Fruit fly (Drosophila melanogaster): ENCODE data around the gene CG12795.
A peak's percentile ranks its signal among the peaks of the same experiment; 100 is the strongest.

CG12795 gene

DNA sequence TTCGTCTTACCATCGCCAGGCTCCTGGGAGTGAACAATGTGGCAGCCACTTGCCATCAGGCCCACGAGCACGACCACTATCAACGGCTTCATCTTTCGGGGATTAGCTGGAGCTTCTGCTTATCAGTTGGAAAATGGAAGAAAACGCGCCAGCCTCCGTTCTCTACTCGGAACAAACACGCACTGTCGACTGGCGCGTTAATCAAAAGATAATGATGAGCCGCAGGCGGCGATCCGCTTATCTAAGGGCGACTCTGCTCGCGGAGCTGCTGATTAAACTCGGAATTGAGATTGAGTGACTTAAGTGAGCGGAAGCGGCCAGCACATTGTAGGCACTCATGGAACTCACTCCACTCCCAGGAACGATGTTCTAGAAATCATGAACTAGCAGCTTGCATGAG lies 9.5 kb downstream of the CG12795 start, which contains the start of gene CG3246:
Gene CG3246 (minus strand): TSS at position 193 of the 400 bp plus-strand sequence.
- TF ChIP-seq ovo (GFP tag; optimal IDR thresholded peaks at IDR 0.05) (no peak), Mnt (GFP tag; optimal IDR thresholded peaks at IDR 0.05) (peak; percentile 0)

DNA sequence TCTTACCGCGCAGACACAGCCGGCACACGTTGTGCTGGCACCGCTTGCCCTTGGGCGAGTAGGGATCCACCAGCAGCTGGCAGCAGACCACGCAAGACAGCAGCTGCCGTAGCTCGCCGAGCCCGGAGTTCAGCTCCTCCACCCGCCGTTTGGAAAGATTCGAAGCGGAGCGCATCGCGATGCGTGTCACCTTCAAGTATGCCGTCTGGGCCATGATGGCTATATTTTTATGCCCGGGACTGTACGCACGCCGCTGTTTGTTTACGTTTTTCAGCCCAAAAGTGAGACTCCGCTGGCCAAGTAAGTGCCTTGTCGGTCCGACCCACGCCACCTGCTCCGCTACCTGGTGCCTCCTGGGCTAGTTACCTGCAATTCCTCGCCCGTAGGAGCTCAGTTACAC lies 13.2 kb downstream of the CG12795 start:
- TF ChIP-seq bab1 (GFP tag; optimal IDR thresholded peaks at IDR 0.05) (no peak), Clk (GFP tag; optimal IDR thresholded peaks at IDR 0.05) (no peak), CG14711 (tag; optimal IDR thresholded peaks at IDR 0.05) (no peak), cic (GFP tag; optimal IDR thresholded peaks at IDR 0.05) (no peak), pad (GFP tag; optimal IDR thresholded peaks at IDR 0.05) (no peak), Hr96 (GFP tag; optimal IDR thresholded peaks at IDR 0.05) (no peak), CG12768 (GFP tag; optimal IDR thresholded peaks at IDR 0.05) (no peak), CG1620 (GFP tag; optimal IDR thresholded peaks at IDR 0.05) (no peak), cnc (optimal IDR thresholded peaks at IDR 0.05) (no peak), toe (GFP tag; optimal IDR thresholded peaks at IDR 0.05) (no peak), CG11617 (GFP tag; optimal IDR thresholded peaks at IDR 0.05) (no peak), CG5204 (GFP tag; optimal IDR thresholded peaks at IDR 0.05) (no peak), CG33017 (tag; optimal IDR thresholded peaks at IDR 0.05) (no peak)

DNA sequence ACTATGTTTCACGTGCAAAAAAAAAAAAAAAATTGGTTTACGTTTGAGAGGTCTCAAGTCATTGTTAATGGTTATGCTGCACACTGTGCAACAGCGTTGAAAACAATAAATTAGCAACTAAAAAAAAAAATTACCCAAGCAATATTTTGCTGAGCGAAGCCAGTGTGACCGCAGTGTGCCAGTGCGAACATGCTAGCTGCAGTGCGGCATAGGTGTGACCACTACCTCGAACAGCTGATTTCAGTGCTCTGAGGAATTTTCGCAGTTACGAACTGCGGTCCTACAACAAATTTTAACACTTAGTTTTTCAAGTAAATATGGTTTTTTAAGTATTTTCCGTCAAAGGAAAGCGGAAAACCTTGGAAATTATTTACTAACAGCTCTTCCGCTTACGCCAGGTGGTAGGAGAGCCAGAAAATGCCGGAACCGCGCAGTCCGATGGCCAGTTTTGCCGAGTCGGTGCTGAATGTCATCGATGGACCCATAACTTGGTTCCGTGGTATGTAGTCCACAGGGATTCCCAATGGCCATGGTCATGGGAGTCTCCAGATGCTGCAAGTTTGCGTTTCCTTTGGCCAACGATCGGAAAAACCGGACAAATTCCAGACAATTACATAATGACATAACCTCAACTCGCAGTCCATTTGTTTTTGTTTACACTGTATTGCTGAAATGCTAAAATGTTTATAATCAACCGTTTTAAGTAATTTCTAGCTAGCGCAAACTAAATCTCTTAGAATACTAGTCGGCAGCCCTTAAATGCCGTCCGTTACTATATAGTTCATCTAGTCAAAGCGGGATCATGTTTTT lies 13.9 kb downstream of the CG12795 start, which contains the start of the genes msl-2 and ND-PDSW:
Gene msl-2 (minus strand): TSS at position 195 of the 810 bp plus-strand sequence.
Gene ND-PDSW (plus strand): TSS at position 240 of the 810 bp plus-strand sequence.
- no peak for TF ChIP-seq CG33017 (tag; optimal IDR thresholded peaks at IDR 0.05)
- TF ChIP-seq Crg-1 (GFP tag; optimal IDR thresholded peaks at IDR 0.05): no peak
- TF ChIP-seq bab1 (GFP tag; optimal IDR thresholded peaks at IDR 0.05): no peak
- TF ChIP-seq Mnt (GFP tag; optimal IDR thresholded peaks at IDR 0.05): peak; percentile 32
- no peak for TF ChIP-seq CG1620 (GFP tag; optimal IDR thresholded peaks at IDR 0.05)
- no peak for TF ChIP-seq CG7045 (GFP tag; optimal IDR thresholded peaks at IDR 0.05)
- TF ChIP-seq tj (GFP tag; optimal IDR thresholded peaks at IDR 0.05): peak; percentile 27
- TF ChIP-seq Clk (GFP tag; optimal IDR thresholded peaks at IDR 0.05): no peak
- no peak for TF ChIP-seq CG5204 (GFP tag; optimal IDR thresholded peaks at IDR 0.05)
- no peak for TF ChIP-seq cnc (optimal IDR thresholded peaks at IDR 0.05)

DNA sequence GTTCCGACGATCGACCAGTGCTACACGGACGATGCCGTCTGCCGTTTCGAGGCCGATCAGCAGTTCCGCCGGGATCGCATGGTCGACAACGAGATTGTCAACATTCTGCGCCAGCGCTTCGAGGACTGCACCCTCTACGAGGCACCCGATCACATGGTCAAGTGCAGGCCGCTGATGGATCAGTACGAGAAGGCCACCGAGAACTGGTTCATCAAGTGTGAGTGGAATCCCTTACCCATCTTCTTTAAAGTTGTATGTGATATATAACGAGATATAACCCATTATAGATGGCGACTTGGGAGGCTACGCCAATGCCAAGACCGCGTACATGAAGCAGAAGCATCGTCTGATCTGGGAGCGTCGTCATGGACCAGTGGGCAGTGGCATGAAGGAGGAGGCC lies 14.6 kb downstream of the CG12795 start:
- TF ChIP-seq Mnt (GFP tag; optimal IDR thresholded peaks at IDR 0.05) (no peak), CG1620 (GFP tag; optimal IDR thresholded peaks at IDR 0.05) (no peak), CG14711 (tag; optimal IDR thresholded peaks at IDR 0.05) (no peak), CG11617 (GFP tag; optimal IDR thresholded peaks at IDR 0.05) (no peak)

- no peak for TF ChIP-seq pad (GFP tag; optimal IDR thresholded peaks at IDR 0.05)
- no peak for TF ChIP-seq CG7101 (tag; optimal IDR thresholded peaks at IDR 0.05)
- no peak for TF ChIP-seq CG7045 (GFP tag; optimal IDR thresholded peaks at IDR 0.05)
- TF ChIP-seq kay (GFP tag; ENCODE audit: borderline replicate concordance): no peak
- TF ChIP-seq CG14711 (tag; optimal IDR thresholded peaks at IDR 0.05): no peak
- TF ChIP-seq ovo (GFP tag; optimal IDR thresholded peaks at IDR 0.05): no peak
- TF ChIP-seq CG12768 (GFP tag; optimal IDR thresholded peaks at IDR 0.05): no peak
- TF ChIP-seq CG33017 (tag; optimal IDR thresholded peaks at IDR 0.05): no peak
- no peak for TF ChIP-seq cic (GFP tag; optimal IDR thresholded peaks at IDR 0.05)
- no peak for TF ChIP-seq Crg-1 (GFP tag; optimal IDR thresholded peaks at IDR 0.05)
- TF ChIP-seq Clk (GFP tag; optimal IDR thresholded peaks at IDR 0.05): no peak
- no peak for TF ChIP-seq CG11617 (GFP tag; optimal IDR thresholded peaks at IDR 0.05)
- no peak for TF ChIP-seq CG1620 (GFP tag; optimal IDR thresholded peaks at IDR 0.05)
- TF ChIP-seq bab1 (GFP tag; optimal IDR thresholded peaks at IDR 0.05): peak; percentile 40
- peak in 1 of 2 experiments; percentile 12 for TF ChIP-seq cnc (optimal IDR thresholded peaks at IDR 0.05)
- TF ChIP-seq Mnt (GFP tag; optimal IDR thresholded peaks at IDR 0.05): peak; percentile 70
- TF ChIP-seq toe (GFP tag; optimal IDR thresholded peaks at IDR 0.05): no peak
- no peak for TF ChIP-seq CG5204 (GFP tag; optimal IDR thresholded peaks at IDR 0.05)
- no peak for TF ChIP-seq tj (GFP tag; optimal IDR thresholded peaks at IDR 0.05)
- TF ChIP-seq Hr96 (GFP tag; optimal IDR thresholded peaks at IDR 0.05): no peak
Measured at dm6 chr2L:3469869-3470268, 17.6 kb downstream of the CG12795 start, which contains the start of the genes Pif1 and CG31776. Gene Pif1, minus strand, starts transcription at chr2L:3470004. Gene CG31776, plus strand, starts transcription at chr2L:3470182.

DNA sequence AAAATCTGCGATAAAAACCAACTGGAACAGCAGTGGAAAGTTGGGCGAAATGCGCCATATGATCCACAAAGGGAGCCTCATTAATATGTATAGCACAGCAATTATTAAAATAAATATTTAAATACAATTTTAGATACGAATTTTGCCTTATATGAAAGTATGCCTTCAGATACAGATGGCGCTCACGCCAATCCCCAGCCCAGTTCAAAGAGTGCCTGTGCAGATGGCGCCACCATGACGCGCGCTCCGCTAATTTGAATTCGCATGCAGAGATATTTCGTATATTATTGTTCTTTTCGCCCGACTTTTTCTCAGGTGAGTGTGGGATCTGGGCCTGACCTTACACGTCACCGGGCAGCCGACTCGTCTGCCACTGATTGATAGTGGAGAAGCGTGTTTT lies 20.0 kb downstream of the CG12795 start, which contains the start of gene Pgant4:
Gene Pgant4 (plus strand): TSS at position 362 of the 400 bp plus-strand sequence.
- no peak for TF ChIP-seq CG33017 (tag; optimal IDR thresholded peaks at IDR 0.05)
- no peak for TF ChIP-seq CG7045 (GFP tag; optimal IDR thresholded peaks at IDR 0.05)
- TF ChIP-seq ovo (GFP tag; optimal IDR thresholded peaks at IDR 0.05): no peak
- no peak for TF ChIP-seq CG11617 (GFP tag; optimal IDR thresholded peaks at IDR 0.05)
- no peak for TF ChIP-seq cnc (optimal IDR thresholded peaks at IDR 0.05)
- peak; percentile 1 for TF ChIP-seq pad (GFP tag; optimal IDR thresholded peaks at IDR 0.05)
- TF ChIP-seq tj (GFP tag; optimal IDR thresholded peaks at IDR 0.05): no peak
- peak; percentile 49 for TF ChIP-seq Hr96 (GFP tag; optimal IDR thresholded peaks at IDR 0.05)
- TF ChIP-seq cic (GFP tag; optimal IDR thresholded peaks at IDR 0.05): no peak
- TF ChIP-seq Mnt (GFP tag; optimal IDR thresholded peaks at IDR 0.05): peak; percentile 33
- TF ChIP-seq Crg-1 (GFP tag; optimal IDR thresholded peaks at IDR 0.05): no peak
- no peak for TF ChIP-seq CG5204 (GFP tag; optimal IDR thresholded peaks at IDR 0.05)
- no peak for TF ChIP-seq toe (GFP tag; optimal IDR thresholded peaks at IDR 0.05)
- TF ChIP-seq bab1 (GFP tag; optimal IDR thresholded peaks at IDR 0.05): no peak
- no peak for TF ChIP-seq CG14711 (tag; optimal IDR thresholded peaks at IDR 0.05)
- TF ChIP-seq Clk (GFP tag; optimal IDR thresholded peaks at IDR 0.05): no peak
- TF ChIP-seq CG12768 (GFP tag; optimal IDR thresholded peaks at IDR 0.05): no peak
- peak; percentile 44 for TF ChIP-seq CG7101 (tag; optimal IDR thresholded peaks at IDR 0.05)
- peak; percentile 73 for TF ChIP-seq CG1620 (GFP tag; optimal IDR thresholded peaks at IDR 0.05)
- TF ChIP-seq kay (GFP tag; ENCODE audit: borderline replicate concordance): no peak
